Fruit fly (Drosophila melanogaster) whole organism, prepupa: ENCODE data around the gene CG10096.
A peak's percentile ranks its signal among the peaks of the same experiment; 100 is the strongest.

ENCODE experiments used
- Blimp-1 ChIP-seq: fragments of 200-800 bp; sonication (Bioruptor generic); optimal IDR thresholded peaks from 3 replicates; lab custom pipeline; 2017; ENCODE audit warnings: missing biosample characterization, missing genetic modification characterization, mild to moderate bottlenecking, moderate library complexity, missing genetic modification reagents
- CG10631 ChIP-seq: fragments of 200-800 bp; sonication (Bioruptor generic); optimal IDR thresholded peaks from 2 replicates; lab custom pipeline; 2016; ENCODE audit warnings: missing biosample characterization, missing genetic modification characterization
- CG11762 ChIP-seq: fragments of 200-800 bp; sonication (Bioruptor generic); optimal IDR thresholded peaks from 3 replicates; lab custom pipeline; 2016; ENCODE audit warnings: missing biosample characterization, missing genetic modification characterization; ENCODE audit not compliant: insufficient read depth
- CG16779 ChIP-seq: fragments of 200-800 bp; sonication (Bioruptor generic); optimal IDR thresholded peaks from 3 replicates; lab custom pipeline; 2017; ENCODE audit warnings: missing biosample characterization, mild to moderate bottlenecking, missing genetic modification characterization
- CG3032 ChIP-seq: fragments of 200-800 bp; optimal IDR thresholded peaks from 2 replicates; lab custom pipeline; 2019; ENCODE audit warnings: missing biosample characterization, mild to moderate bottlenecking, missing genetic modification characterization, moderate library complexity
- CG32006 ChIP-seq: fragments of 200-800 bp; sonication (Bioruptor generic); optimal IDR thresholded peaks from 3 replicates; lab custom pipeline; 2017; ENCODE audit warnings: missing biosample characterization, mild to moderate bottlenecking, missing genetic modification characterization
- CG6163 ChIP-seq: fragments of 200-800 bp; sonication (Bioruptor generic); IDR thresholded peaks from 3 replicates; pipeline ENCODE4 v1.3.6; 2022; ENCODE audit warnings: missing biosample characterization, missing genetic modification characterization
- CG6276 ChIP-seq: fragments of 200-800 bp; sonication (Bioruptor generic); optimal IDR thresholded peaks from 2 replicates; lab custom pipeline; 2017; ENCODE audit warnings: missing biosample characterization, mild to moderate bottlenecking, missing genetic modification characterization
- CG6792 ChIP-seq: fragments of 200-800 bp; sonication (Bioruptor generic); optimal IDR thresholded peaks from 3 replicates; lab custom pipeline; 2016; ENCODE audit warnings: missing biosample characterization, missing genetic modification characterization
- CG6808 ChIP-seq: fragments of 200-800 bp; sonication (Bioruptor generic); optimal IDR thresholded peaks from 3 replicates; lab custom pipeline; 2017; ENCODE audit warnings: missing biosample characterization, missing genetic modification characterization, mild to moderate bottlenecking, moderate library complexity, missing genetic modification reagents
- CG6854 ChIP-seq: fragments of 200-800 bp; sonication (Bioruptor generic); optimal IDR thresholded peaks from 2 replicates; lab custom pipeline; 2017; ENCODE audit warnings: missing biosample characterization, mild to moderate bottlenecking, missing genetic modification characterization
- CG7368 ChIP-seq: fragments of 200-800 bp; sonication (Bioruptor generic); optimal IDR thresholded peaks from 3 replicates; lab custom pipeline; 2016; ENCODE audit warnings: missing biosample characterization, missing genetic modification characterization
- CG8119 ChIP-seq: fragments of 200-800 bp; sonication (Bioruptor generic); IDR thresholded peaks from 3 replicates; pipeline ENCODE4 v1.3.6; 2022; ENCODE audit warnings: missing biosample characterization, missing genetic modification characterization
- CG8319 ChIP-seq: fragments of 200-800 bp; sonication (Bioruptor generic); optimal IDR thresholded peaks from 3 replicates; lab custom pipeline; 2016; ENCODE audit warnings: missing biosample characterization, missing genetic modification characterization
- CG9139 ChIP-seq: fragments of 200-800 bp; sonication (Bioruptor generic); optimal IDR thresholded peaks from 3 replicates; lab custom pipeline; 2017; ENCODE audit warnings: missing biosample characterization, mild to moderate bottlenecking, missing genetic modification characterization
- Eip75B ChIP-seq: fragments of 200-800 bp; sonication (Bioruptor generic); optimal IDR thresholded peaks from 3 replicates; lab custom pipeline; 2016; ENCODE audit warnings: missing biosample characterization, missing genetic modification characterization
- Eip78C ChIP-seq: fragments of 200-800 bp; sonication (Bioruptor generic); peaks from one replicate; lab custom pipeline; 2016; ENCODE audit warnings: missing biosample characterization, missing genetic modification characterization
- Ets21C ChIP-seq: fragments of 200-800 bp; sonication (Bioruptor generic); optimal IDR thresholded peaks from 3 replicates; lab custom pipeline; 2016; ENCODE audit warnings: missing biosample characterization, missing genetic modification characterization
- Gug ChIP-seq: fragments of 200-800 bp; sonication (Bioruptor generic); IDR thresholded peaks from 2 replicates; pipeline ENCODE4 v1.3.6; 2022; ENCODE audit warnings: missing biosample characterization, missing genetic modification characterization
- Hr38 ChIP-seq: sonication (Bioruptor generic); optimal IDR thresholded peaks from 2 replicates; lab custom pipeline; 2016; ENCODE audit warnings: missing biosample characterization, missing genetic modification characterization
- Hr4 ChIP-seq: fragments of 200-800 bp; sonication (Bioruptor generic); optimal IDR thresholded peaks from 3 replicates; lab custom pipeline; 2016; ENCODE audit warnings: missing biosample characterization, missing genetic modification characterization
- Lpt ChIP-seq: fragments of 200-800 bp; sonication (Bioruptor generic); optimal IDR thresholded peaks from 3 replicates; lab custom pipeline; 2016; ENCODE audit warnings: missing biosample characterization, missing genetic modification characterization
- OdsH ChIP-seq: fragments of 200-800 bp; sonication (Bioruptor generic); optimal IDR thresholded peaks from 3 replicates; lab custom pipeline; 2016; ENCODE audit warnings: missing biosample characterization, missing genetic modification characterization
- Sox14 ChIP-seq: fragments of 200-800 bp; sonication (Bioruptor generic); optimal IDR thresholded peaks from 3 replicates; lab custom pipeline; 2016; ENCODE audit warnings: missing biosample characterization, missing genetic modification characterization
- acj6 ChIP-seq: fragments of 200-800 bp; sonication (Bioruptor generic); optimal IDR thresholded peaks from 3 replicates; lab custom pipeline; 2016; ENCODE audit warnings: missing biosample characterization, missing genetic modification characterization
- dsx ChIP-seq: fragments of 200-800 bp; optimal IDR thresholded peaks from 3 replicates; lab custom pipeline; 2019; ENCODE audit warnings: missing biosample characterization, mild to moderate bottlenecking, missing genetic modification characterization, moderate library complexity; ENCODE audit not compliant: poor library complexity, severe bottlenecking
- esn ChIP-seq: fragments of 200-800 bp; sonication (Bioruptor generic); optimal IDR thresholded peaks from 2 replicates; lab custom pipeline; 2016; ENCODE audit warnings: missing biosample characterization, mild to moderate bottlenecking, missing genetic modification characterization, moderate library complexity
- fd59A ChIP-seq: fragments of 200-800 bp; sonication (Bioruptor generic); optimal IDR thresholded peaks from 2 replicates; lab custom pipeline; 2017; ENCODE audit warnings: missing biosample characterization, mild to moderate bottlenecking, missing genetic modification characterization, missing genetic modification reagents
- fd85E ChIP-seq: fragments of 200-800 bp; sonication (Bioruptor generic); optimal IDR thresholded peaks from 3 replicates; lab custom pipeline; 2016; ENCODE audit warnings: missing biosample characterization, missing genetic modification characterization
- fkh ChIP-seq: fragments of 200-800 bp; sonication (Bioruptor generic); optimal IDR thresholded peaks from 3 replicates; lab custom pipeline; 2017; ENCODE audit warnings: missing biosample characterization, mild to moderate bottlenecking, missing genetic modification characterization, moderate library complexity
- lz ChIP-seq: fragments of 200-800 bp; sonication (Bioruptor generic); optimal IDR thresholded peaks from 3 replicates; lab custom pipeline; 2016; ENCODE audit warnings: missing biosample characterization, missing genetic modification characterization
- net ChIP-seq: fragments of 200-800 bp; sonication (Bioruptor generic); optimal IDR thresholded peaks from 3 replicates; lab custom pipeline; 2016; ENCODE audit warnings: missing biosample characterization, missing genetic modification characterization
- pdm3 ChIP-seq: fragments of 200-800 bp; sonication (Bioruptor generic); optimal IDR thresholded peaks from 3 replicates; lab custom pipeline; 2016; ENCODE audit warnings: missing biosample characterization, missing genetic modification characterization
- salr ChIP-seq, 2 experiments: fragments of 200-800 bp; sonication (Bioruptor generic); optimal IDR thresholded peaks; 3 replicates each; lab custom pipeline; 2016 to 2018; ENCODE audit warnings: missing biosample characterization in 2 of 2, missing genetic modification characterization in 2 of 2, mild to moderate bottlenecking in 1 of 2
- ss ChIP-seq, 2 experiments: fragments of 200-800 bp; sonication (Bioruptor generic); optimal IDR thresholded peaks; 2 replicates in 1 of 2; 3 replicates in 1 of 2; lab custom pipeline; 2017 to 2018; ENCODE audit warnings: mild to moderate bottlenecking in 2 of 2, missing biosample characterization in 2 of 2, missing genetic modification characterization in 2 of 2, moderate library complexity in 1 of 2
- svp ChIP-seq: fragments of 200-800 bp; sonication (Bioruptor generic); peaks from one replicate; lab custom pipeline; 2016; ENCODE audit warnings: missing biosample characterization, missing genetic modification characterization
- topi ChIP-seq: fragments of 200-800 bp; sonication (Bioruptor generic); optimal IDR thresholded peaks from 3 replicates; lab custom pipeline; 2016; ENCODE audit warnings: missing biosample characterization, missing genetic modification characterization

CG10096 gene

dm6 chr3R:12373800-12374199, 22.0 kb downstream of the CG10096 start, which contains the start of gene GstD4:
Gene GstD4, plus strand, starts transcription at chr3R:12374100.
- TF ChIP-seq net (GFP tag; lab: Kevin White, UChicago) (no peak), acj6 (GFP tag; lab: Kevin White, UChicago) (no peak), Gug (GFP tag; lab: Robert Waterston, UW) (no peak), CG8119 (GFP tag; lab: Robert Waterston, UW) (no peak), CG3032 (tag; lab: Kevin White, UChicago) (no peak), CG9139 (no peak), CG6276 (no peak), CG6808 (no peak), lz (no peak), Hr4 (GFP tag; lab: Kevin White, UChicago) (no peak), OdsH (GFP tag; lab: Kevin White, UChicago) (no peak), esn (no peak), fd85E (GFP tag; lab: Kevin White, UChicago) (no peak), fkh (GFP tag; lab: Kevin White, UChicago) (no peak), Hr38 (no peak), salr (GFP tag; optimal IDR thresholded peaks at IDR 0.05; lab: Kevin White, UChicago) (no peak), CG6792 (GFP tag; lab: Kevin White, UChicago) (no peak), Lpt (GFP tag; lab: Kevin White, UChicago) (no peak), CG16779 (tag; lab: Kevin White, UChicago) (no peak), dsx (GFP tag; lab: Kevin White, UChicago) (no peak)

dm6 chr3R:12372800-12373199, 23.0 kb downstream of the CG10096 start, which contains the start of gene GstD3:
Gene GstD3, plus strand, starts transcription at chr3R:12373068.
- TF ChIP-seq Eip78C (GFP tag; lab: Kevin White, UChicago) (peak; percentile 4), OdsH (GFP tag; lab: Kevin White, UChicago) (no peak), CG32006 (GFP tag; lab: Kevin White, UChicago) (no peak), svp (GFP tag; lab: Kevin White, UChicago) (peak; percentile 60), Lpt (GFP tag; lab: Kevin White, UChicago) (no peak), Ets21C (GFP tag; lab: Kevin White, UChicago) (no peak), CG6163 (GFP tag; lab: Robert Waterston, UW) (no peak)
- TF ChIP-seq, all 60 proteins: peak for 2

dm6 chr3R:12371671-12372070, 24.1 kb downstream of the CG10096 start, which contains the start of gene GstD2:
Gene GstD2, plus strand, starts transcription at chr3R:12371971.
- no peak for TF ChIP-seq CG9139
- TF ChIP-seq Eip78C (GFP tag; lab: Kevin White, UChicago), result peak; percentile 7
- TF ChIP-seq pdm3, result no peak

dm6 chr3R:12370643-12370995, 25.2 kb downstream of the CG10096 start:
- no peak for TF ChIP-seq CG8319
- TF ChIP-seq Eip78C (GFP tag; lab: Kevin White, UChicago), result peak; percentile 67
- TF ChIP-seq CG8119 (GFP tag; lab: Robert Waterston, UW), result 0 out of 3 replicates have a peak, but pooled peaks have one; percentile 34
- 0 out of 3 replicates have a peak, but pooled peaks have one; percentile 44 for TF ChIP-seq CG6163 (GFP tag; lab: Robert Waterston, UW)
- TF ChIP-seq ss (GFP tag; optimal IDR thresholded peaks at IDR 0.05; lab: Kevin White, UChicago), result peak; percentile 11 to 27
- TF ChIP-seq CG7368 (GFP tag; lab: Kevin White, UChicago), result no peak
- TF ChIP-seq dsx (GFP tag; lab: Kevin White, UChicago), result peak; percentile 22
- no peak for TF ChIP-seq CG11762 (GFP tag; lab: Kevin White, UChicago)
- no peak for TF ChIP-seq fkh (GFP tag; lab: Kevin White, UChicago)
- peak; percentile 58 for TF ChIP-seq svp (GFP tag; lab: Kevin White, UChicago)

dm6 chr3R:12369793-12370642, 25.8 kb downstream of the CG10096 start:
- TF ChIP-seq Eip78C (GFP tag; lab: Kevin White, UChicago) (no peak), CG6792 (GFP tag; lab: Kevin White, UChicago) (no peak), CG6854 (GFP tag; lab: Kevin White, UChicago) (peak; percentile 10), fd59A (GFP tag; lab: Kevin White, UChicago) (no peak), topi (GFP tag; lab: Kevin White, UChicago) (no peak), CG10631 (GFP tag; lab: Kevin White, UChicago) (peak; percentile 28), Blimp-1 (no peak), esn (no peak), acj6 (GFP tag; lab: Kevin White, UChicago) (no peak), Sox14 (GFP tag; lab: Kevin White, UChicago) (no peak), Gug (GFP tag; lab: Robert Waterston, UW) (no peak), svp (GFP tag; lab: Kevin White, UChicago) (peak; percentile 57), CG32006 (GFP tag; lab: Kevin White, UChicago) (no peak), Eip75B (no peak), fkh (GFP tag; lab: Kevin White, UChicago) (peak; percentile 59), pdm3 (no peak)
